Worm (Caenorhabditis elegans) whole organism, L4 larva: ENCODE measurements around the gene F01G10.10.

Source experiments
- F26F4.8 ChIP-seq: fragments of 200-800 bp; sonication (Bioruptor generic); conservative IDR thresholded peaks from 2 replicates; pipeline ENCODE4 v1.3.6; 2022; ENCODE audit warnings: missing genetic modification characterization, missing compliant biosample characterization
- F49E8.2 ChIP-seq: sonication (generic microtip); optimal IDR thresholded peaks from 2 replicates; lab custom pipeline; 2016; ENCODE audit warnings: missing compliant biosample characterization, mild to moderate bottlenecking, missing genetic modification characterization, borderline replicate concordance
- T20F7.1 ChIP-seq: fragments of 200-800 bp; sonication (Bioruptor generic); optimal IDR thresholded peaks from 2 replicates; lab custom pipeline; 2018; ENCODE audit warnings: mild to moderate bottlenecking, missing genetic modification characterization, missing compliant biosample characterization
- Y105C5A.15 ChIP-seq: fragments of 200-800 bp; sonication (Bioruptor generic); IDR thresholded peaks from 2 replicates; pipeline ENCODE4 v1.3.6; 2022; ENCODE audit warnings: missing genetic modification characterization, missing compliant biosample characterization
- Y48G9A.11 ChIP-seq: fragments of 200-800 bp; sonication (Bioruptor generic); IDR thresholded peaks from 2 replicates; pipeline ENCODE4 v1.3.6; 2022; ENCODE audit warnings: missing genetic modification reagents, missing genetic modification characterization, missing compliant biosample characterization
- Y5F2A.4 ChIP-seq: fragments of 200-800 bp; sonication (Bioruptor generic); optimal IDR thresholded peaks from 2 replicates; lab custom pipeline; 2018; ENCODE audit warnings: mild to moderate bottlenecking, missing genetic modification characterization, missing compliant biosample characterization
- ZK546.5 ChIP-seq, 2 experiments: sonication (generic microtip); optimal IDR thresholded peaks; 2 replicates each; lab custom pipeline; 2017; ENCODE audit warnings: missing biosample characterization in 2 of 2, missing genetic modification characterization in 2 of 2
- aha-1 ChIP-seq: fragments of 150-350 bp; peaks from one replicate; lab custom pipeline; 2014; ENCODE audit warnings: missing biosample characterization, missing genetic modification characterization
- aly-2 ChIP-seq: sonication (generic microtip); optimal IDR thresholded peaks from 2 replicates; lab custom pipeline; 2018; ENCODE audit warnings: missing biosample characterization, missing genetic modification characterization
- attf-4 ChIP-seq: sonication (generic microtip); optimal IDR thresholded peaks from 3 replicates; lab custom pipeline; 2017; ENCODE audit warnings: missing biosample characterization, missing genetic modification characterization
- ceh-20 ChIP-seq: fragments of 200-800 bp; sonication (Bioruptor generic); IDR thresholded peaks from 2 replicates; pipeline ENCODE4 v1.3.6; 2022; ENCODE audit warnings: missing genetic modification reagents, missing genetic modification characterization, missing compliant biosample characterization
- ceh-28 ChIP-seq: fragments of 150-350 bp; optimal IDR thresholded peaks from 2 replicates; lab custom pipeline; 2014; ENCODE audit warnings: missing biosample characterization, missing genetic modification reagents, missing genetic modification characterization
- ceh-32 ChIP-seq: sonication (generic microtip); optimal IDR thresholded peaks from 2 replicates; lab custom pipeline; 2016; ENCODE audit warnings: mild to moderate bottlenecking, missing genetic modification characterization, missing compliant biosample characterization; ENCODE audit not compliant: poor library complexity
- ceh-44 ChIP-seq: fragments of 200-800 bp; sonication (Bioruptor generic); IDR thresholded peaks from 2 replicates; pipeline ENCODE4 v1.3.6; 2022; ENCODE audit warnings: missing genetic modification reagents, missing genetic modification characterization, missing compliant biosample characterization
- ceh-62 ChIP-seq: sonication (generic microtip); optimal IDR thresholded peaks from 2 replicates; lab custom pipeline; 2017; ENCODE audit warnings: missing biosample characterization, missing genetic modification characterization
- ces-1 ChIP-seq: fragments of 150-350 bp; sonication (generic microtip); optimal IDR thresholded peaks from 4 replicates; lab custom pipeline; 2014; ENCODE audit warnings: missing biosample characterization, missing genetic modification reagents, missing genetic modification characterization
- cey-2 ChIP-seq: sonication (generic microtip); optimal IDR thresholded peaks from 3 replicates; lab custom pipeline; 2017; ENCODE audit warnings: missing genetic modification characterization, mild to moderate bottlenecking, missing compliant biosample characterization, antibody characterized with exemption, borderline replicate concordance; ENCODE audit not compliant: insufficient read depth
- ctbp-1 ChIP-seq: fragments of 200-800 bp; sonication (Bioruptor generic); IDR thresholded peaks from 2 replicates; pipeline ENCODE4 v1.3.6; 2022; ENCODE audit warnings: missing genetic modification reagents, missing genetic modification characterization, missing compliant biosample characterization
- daf-16 ChIP-seq, 3 experiments: sonication (generic microtip); optimal IDR thresholded peaks; 2 replicates each; lab custom pipeline; 2016 to 2017; ENCODE audit warnings: missing genetic modification characterization in 3 of 3, missing genetic modification reagents in 3 of 3, mild to moderate bottlenecking in 2 of 3, missing compliant biosample characterization in 2 of 3, missing biosample characterization in 1 of 3, moderate library complexity in 1 of 3
- daf-19 ChIP-seq: fragments of 200-800 bp; sonication (Bioruptor generic); conservative IDR thresholded peaks from 2 replicates; pipeline ENCODE4 v1.3.6; 2022; ENCODE audit warnings: missing genetic modification characterization, missing compliant biosample characterization
- dmd-9 ChIP-seq: fragments of 200-800 bp; sonication (Bioruptor generic); IDR thresholded peaks from 2 replicates; pipeline ENCODE4 v1.3.6; 2022; ENCODE audit warnings: missing genetic modification reagents, missing genetic modification characterization, missing compliant biosample characterization
- dpl-1 ChIP-seq: fragments of 150-350 bp; optimal IDR thresholded peaks from 2 replicates; lab custom pipeline; 2014; ENCODE audit warnings: missing biosample characterization, missing genetic modification reagents, missing genetic modification characterization
- dve-1 ChIP-seq: sonication (generic microtip); optimal IDR thresholded peaks from 2 replicates; lab custom pipeline; 2017; ENCODE audit warnings: antibody characterized with exemption, mild to moderate bottlenecking, missing genetic modification characterization, missing compliant biosample characterization; ENCODE audit not compliant: insufficient read depth
- gei-8 ChIP-seq: fragments of 200-800 bp; sonication (Bioruptor generic); optimal IDR thresholded peaks from 2 replicates; lab custom pipeline; 2018; ENCODE audit warnings: mild to moderate bottlenecking, missing genetic modification characterization, missing compliant biosample characterization
- hif-1 ChIP-seq, 2 experiments: sonication (generic microtip); optimal IDR thresholded peaks; 2 replicates each; lab custom pipeline; 2016 to 2017; ENCODE audit warnings: missing compliant biosample characterization in 2 of 2, missing genetic modification characterization in 2 of 2, missing genetic modification reagents in 2 of 2, missing genotype in 2 of 2, mild to moderate bottlenecking in 1 of 2
- hmg-1.1 ChIP-seq: fragments of 200-800 bp; sonication (Bioruptor generic); IDR thresholded peaks from 2 replicates; pipeline ENCODE4 v1.3.6; 2022; ENCODE audit warnings: missing genetic modification reagents, missing genetic modification characterization, missing compliant biosample characterization
- lim-7 ChIP-seq: fragments of 200-800 bp; sonication (Bioruptor generic); IDR thresholded peaks from 2 replicates; pipeline ENCODE4 v1.3.6; 2022; ENCODE audit warnings: missing genetic modification characterization, missing compliant biosample characterization
- lin-1 ChIP-seq: fragments of 200-800 bp; sonication (Bioruptor generic); IDR thresholded peaks from 2 replicates; pipeline ENCODE4 v1.3.6; 2022; ENCODE audit warnings: missing genetic modification reagents, missing genetic modification characterization, missing compliant biosample characterization
- lir-3 ChIP-seq: sonication (generic microtip); optimal IDR thresholded peaks from 2 replicates; lab custom pipeline; 2016; ENCODE audit warnings: mild to moderate bottlenecking, missing genetic modification characterization, missing compliant biosample characterization
- lsy-2 ChIP-seq, 2 experiments: fragments of 150-350 bp in 1 of 2; sonication (generic microtip) in 1 of 2; optimal IDR thresholded peaks; 2 replicates each; lab custom pipeline; 2014 to 2017; ENCODE audit warnings: missing biosample characterization in 2 of 2, missing genetic modification characterization in 2 of 2
- madf-5 ChIP-seq, 2 experiments: fragments of 200-800 bp; sonication (Bioruptor generic); IDR thresholded peaks; 2 replicates each; pipeline ENCODE4 v1.3.6; 2022; ENCODE audit warnings: missing compliant biosample characterization in 2 of 2, missing genetic modification characterization in 2 of 2
- mdl-1 ChIP-seq, 2 experiments: fragments of 150-350 bp in 1 of 2; sonication (generic microtip) in 1 of 2; optimal IDR thresholded peaks; 2 replicates each; lab custom pipeline; 2014 to 2017; ENCODE audit warnings: missing biosample characterization in 2 of 2, missing genetic modification characterization in 2 of 2
- mdt-29 ChIP-seq: fragments of 200-800 bp; sonication (Bioruptor generic); IDR thresholded peaks from 2 replicates; pipeline ENCODE4 v1.3.6; 2022; ENCODE audit warnings: missing genetic modification reagents, missing genetic modification characterization, missing compliant biosample characterization
- nhr-11 ChIP-seq: fragments of 150-350 bp; optimal IDR thresholded peaks from 2 replicates; lab custom pipeline; 2014; ENCODE audit warnings: missing biosample characterization, missing genetic modification characterization
- nhr-111 ChIP-seq: fragments of 200-800 bp; sonication (Bioruptor generic); optimal IDR thresholded peaks from 2 replicates; lab custom pipeline; 2018; ENCODE audit warnings: mild to moderate bottlenecking, missing genetic modification characterization, missing compliant biosample characterization
- nhr-237 ChIP-seq: sonication (generic microtip); optimal IDR thresholded peaks from 2 replicates; lab custom pipeline; 2017; ENCODE audit warnings: missing biosample characterization, missing genetic modification characterization
- nhr-41 ChIP-seq: fragments of 200-800 bp; sonication (Bioruptor generic); IDR thresholded peaks from 2 replicates; pipeline ENCODE4 v1.3.6; 2022; ENCODE audit warnings: missing genetic modification reagents, missing genetic modification characterization, missing compliant biosample characterization
- nhr-76 ChIP-seq: fragments of 150-350 bp; optimal IDR thresholded peaks from 2 replicates; lab custom pipeline; 2014; ENCODE audit warnings: missing biosample characterization, missing genetic modification characterization
- pqm-1 ChIP-seq: sonication (generic microtip); optimal IDR thresholded peaks from 2 replicates; lab custom pipeline; 2017; ENCODE audit warnings: missing biosample characterization, missing genetic modification characterization
- saeg-2 ChIP-seq: fragments of 200-800 bp; sonication (Bioruptor generic); IDR thresholded peaks from 2 replicates; pipeline ENCODE4 v1.3.6; 2022; ENCODE audit warnings: missing genetic modification reagents, missing genetic modification characterization, missing compliant biosample characterization
- set-16 ChIP-seq: fragments of 200-800 bp; sonication (Bioruptor generic); IDR thresholded peaks from 2 replicates; pipeline ENCODE4 v1.3.6; 2022; ENCODE audit warnings: missing genetic modification reagents, missing genetic modification characterization, missing compliant biosample characterization
- skn-1 ChIP-seq: fragments of 150-350 bp; optimal IDR thresholded peaks from 2 replicates; lab custom pipeline; 2014; ENCODE audit warnings: missing biosample characterization, missing genetic modification characterization
- snpc-4 ChIP-seq: fragments of 150-350 bp; optimal IDR thresholded peaks from 2 replicates; lab custom pipeline; 2014; ENCODE audit warnings: missing biosample characterization, missing genetic modification characterization
- spr-1 ChIP-seq: sonication (generic microtip); optimal IDR thresholded peaks from 2 replicates; lab custom pipeline; 2016; ENCODE audit warnings: mild to moderate bottlenecking, missing genetic modification characterization, missing compliant biosample characterization
- tag-97 ChIP-seq: fragments of 200-800 bp; sonication (Bioruptor generic); IDR thresholded peaks from 2 replicates; pipeline ENCODE4 v1.3.6; 2022; ENCODE audit warnings: missing genetic modification characterization, missing compliant biosample characterization
- tra-1 ChIP-seq: fragments of 200-800 bp; sonication (Bioruptor generic); IDR thresholded peaks from 2 replicates; pipeline ENCODE4 v1.3.6; 2022; ENCODE audit warnings: missing genetic modification reagents, missing genetic modification characterization, missing compliant biosample characterization
- unc-130 ChIP-seq: sonication (generic microtip); optimal IDR thresholded peaks from 2 replicates; lab custom pipeline; 2016; ENCODE audit warnings: missing genetic modification reagents, missing genetic modification characterization, missing compliant biosample characterization
- unc-62 ChIP-seq, 3 experiments: fragments of 150-350 bp in 1 of 3; sonication (generic microtip); optimal IDR thresholded peaks in 2 of 3; peaks in 1 of 3; 1 replicate in 1 of 3; 2 replicates in 2 of 3; lab custom pipeline; 2014 to 2017; ENCODE audit warnings: missing biosample characterization in 3 of 3, missing genetic modification characterization in 3 of 3, missing genetic modification reagents in 3 of 3, missing genotype in 1 of 3
- zfp-2 ChIP-seq: sonication (generic microtip); optimal IDR thresholded peaks from 2 replicates; lab custom pipeline; 2016; ENCODE audit warnings: mild to moderate bottlenecking, missing genetic modification characterization, missing compliant biosample characterization
- ztf-11 ChIP-seq: fragments of 150-350 bp; optimal IDR thresholded peaks from 2 replicates; lab custom pipeline; 2014; ENCODE audit warnings: missing biosample characterization, missing genetic modification characterization

The F01G10.10 gene

DNA sequence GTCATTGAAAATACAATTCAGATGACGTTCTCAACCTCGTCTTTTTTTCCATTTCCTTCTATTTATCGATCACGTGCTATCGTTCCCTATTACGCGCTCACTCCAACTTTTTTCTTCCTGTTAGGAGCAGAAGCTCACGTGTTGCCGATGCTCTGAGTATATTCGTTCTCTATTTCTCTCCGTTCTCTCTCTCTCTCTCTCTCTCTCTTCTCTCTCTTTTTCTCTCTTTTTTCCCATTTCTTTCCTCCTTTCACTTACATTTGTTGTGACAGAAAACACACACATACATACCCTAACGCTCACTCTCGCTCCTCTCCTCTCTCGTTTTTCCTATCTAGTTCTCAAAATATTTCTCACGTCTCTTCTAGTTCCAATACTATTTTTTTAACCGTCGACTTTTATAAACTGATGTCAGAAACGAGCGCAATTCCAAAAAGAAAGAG is 6.4 kb downstream of the F01G10.10 start:
- TF ChIP-seq skn-1 (tag; lab: Kevin White, UChicago) (no peak), lim-7 (GFP tag; lab: Robert Waterston, UW) (no peak), gei-8 (GFP tag; lab: Kevin White, UChicago) (peak; percentile 73), ceh-32 (tag; lab: Kevin White, UChicago) (no peak), snpc-4 (tag; lab: Kevin White, UChicago) (no peak), T20F7.1 (GFP tag; lab: Kevin White, UChicago) (peak; percentile 80), lsy-2 (tag; optimal IDR thresholded peaks at IDR 0.05; lab: Kevin White, UChicago) (peak; percentile 80 to 87), dpl-1 (GFP tag; lab: Kevin White, UChicago) (peak; percentile 61), Y5F2A.4 (GFP tag; lab: Kevin White, UChicago) (no peak), nhr-11 (peak; percentile 96), aly-2 (no peak), daf-16 (GFP tag; optimal IDR thresholded peaks at IDR 0.05; lab: Kevin White, UChicago) (peak; percentile 48 to 65), daf-16 (tag; optimal IDR thresholded peaks at IDR 0.05; lab: Kevin White, UChicago) (peak; percentile 67), nhr-41 (no peak), lir-3 (tag; lab: Kevin White, UChicago) (no peak), spr-1 (tag; lab: Kevin White, UChicago) (peak; percentile 73), F49E8.2 (tag; lab: Kevin White, UChicago) (no peak), nhr-237 (tag; lab: Kevin White, UChicago) (no peak), unc-62 (GFP tag; optimal IDR thresholded peaks at IDR 0.05 in 1 of 2; lab: Kevin White, UChicago) (peak in 1 of 2 experiments; percentile 100), unc-62 (tag; optimal IDR thresholded peaks at IDR 0.05; lab: Kevin White, UChicago) (no peak), nhr-111 (GFP tag; lab: Kevin White, UChicago) (no peak), madf-5 (GFP tag; IDR thresholded peaks at IDR 0.05; lab: Robert Waterston, UW) (no peak), pqm-1 (tag; lab: Kevin White, UChicago) (peak; percentile 70), cey-2 (tag; lab: Kevin White, UChicago) (peak; percentile 52), aha-1 (tag; lab: Kevin White, UChicago) (peak; percentile 99), lin-1 (GFP tag; lab: Robert Waterston, UW) (peak; percentile 79), daf-19 (GFP tag; lab: Robert Waterston, UW) (no peak), hif-1 (tag; optimal IDR thresholded peaks at IDR 0.05; lab: Kevin White, UChicago) (peak; percentile 33 to 83), set-16 (GFP tag; lab: Robert Waterston, UW) (peak; percentile 90), ztf-11 (tag; lab: Kevin White, UChicago) (no peak), ceh-62 (tag; lab: Kevin White, UChicago) (no peak), ceh-28 (tag; lab: Kevin White, UChicago) (no peak), ZK546.5 (tag; optimal IDR thresholded peaks at IDR 0.05; lab: Kevin White, UChicago) (peak in 1 of 2 experiments; percentile 10), nhr-76 (tag; lab: Kevin White, UChicago) (no peak), dve-1 (peak; percentile 95), F26F4.8 (GFP tag; lab: Robert Waterston, UW) (no peak), ceh-44 (GFP tag; lab: Robert Waterston, UW) (no peak), mdt-29 (GFP tag; lab: Robert Waterston, UW) (0 out of 2 replicates have a peak, but pooled peaks have one; percentile 73), mdl-1 (tag; optimal IDR thresholded peaks at IDR 0.05; lab: Kevin White, UChicago) (peak; percentile 71 to 99), dmd-9 (GFP tag; lab: Robert Waterston, UW) (no peak), hmg-1.1 (GFP tag; lab: Robert Waterston, UW) (peak; percentile 91), tra-1 (peak; percentile 93), tag-97 (GFP tag; lab: Robert Waterston, UW) (no peak), unc-130 (no peak), ctbp-1 (GFP tag; lab: Robert Waterston, UW) (peak; percentile 91), ceh-20 (GFP tag; lab: Robert Waterston, UW) (peak; percentile 93), ces-1 (no peak), Y105C5A.15 (GFP tag; lab: Robert Waterston, UW) (0 out of 2 replicates have a peak, but pooled peaks have one; percentile 12), zfp-2 (tag; lab: Kevin White, UChicago) (no peak), saeg-2 (GFP tag; lab: Robert Waterston, UW) (0 out of 2 replicates have a peak, but pooled peaks have one; percentile 56), Y48G9A.11 (GFP tag; lab: Robert Waterston, UW) (no peak), attf-4 (tag; lab: Kevin White, UChicago) (no peak)
